Fruit fly (Drosophila melanogaster): ENCODE results near the gene MAPk-Ak2.

The MAPk-Ak2 gene

DNA sequence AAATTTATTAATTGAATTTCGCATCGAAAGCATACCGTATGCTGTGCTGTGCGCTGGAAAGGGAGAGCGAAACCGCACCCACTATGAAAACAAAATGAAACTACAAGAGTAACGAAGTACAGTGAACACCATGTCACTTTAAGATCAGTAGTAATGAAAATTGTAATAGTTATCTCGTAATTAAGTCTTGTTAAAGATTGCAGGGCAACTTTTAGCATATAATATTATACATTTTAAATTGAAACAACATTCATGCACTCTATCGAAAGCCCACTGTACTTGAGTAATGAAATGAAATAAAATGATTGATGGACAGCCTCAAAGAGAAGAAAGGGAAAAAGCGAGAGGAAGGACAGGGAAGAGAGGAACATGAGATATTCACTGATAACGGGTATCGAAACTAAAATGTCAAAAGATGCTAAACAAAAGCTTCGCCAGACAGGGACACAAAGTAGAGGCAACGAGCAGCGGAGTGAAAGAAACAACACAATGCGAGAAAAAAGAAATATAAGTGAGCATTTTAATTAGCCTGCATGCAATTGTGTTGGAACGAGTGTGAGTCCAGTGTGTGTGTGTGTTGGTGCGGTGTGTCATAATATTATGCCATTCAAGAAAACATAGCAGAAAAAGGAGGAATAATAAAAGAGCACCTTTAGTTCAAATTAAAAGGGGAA lies 28.6 kb downstream of the MAPk-Ak2 start:
- peak; percentile 83 for TF ChIP-seq CG10669 (GFP tag; optimal IDR thresholded peaks at IDR 0.05)
- TF ChIP-seq net (GFP tag; optimal IDR thresholded peaks at IDR 0.05), result peak; percentile 90
- peak; percentile 81 for TF ChIP-seq fd59A (GFP tag; optimal IDR thresholded peaks at IDR 0.05)
- peak; percentile 83 for TF ChIP-seq CG6276 (GFP tag; optimal IDR thresholded peaks at IDR 0.05)
- peak; percentile 94 for TF ChIP-seq OdsH (GFP tag; optimal IDR thresholded peaks at IDR 0.05)
- TF ChIP-seq Lpt (GFP tag; optimal IDR thresholded peaks at IDR 0.05), result peak; percentile 78
- peak; percentile 95 for TF ChIP-seq pdm3 (GFP tag; optimal IDR thresholded peaks at IDR 0.05)
- TF ChIP-seq CG11294 (GFP tag; IDR thresholded peaks at IDR 0.05), result peak; percentile 86
- TF ChIP-seq Hr4 (GFP tag; optimal IDR thresholded peaks at IDR 0.05), result peak; percentile 92
- TF ChIP-seq topi (GFP tag; optimal IDR thresholded peaks at IDR 0.05), result peak; percentile 89
- TF ChIP-seq esn (GFP tag; optimal IDR thresholded peaks at IDR 0.05), result peak; percentile 95
- peak; percentile 81 for TF ChIP-seq Ets96B (tag; optimal IDR thresholded peaks at IDR 0.05)
- peak; percentile 88 for TF ChIP-seq dsx (GFP tag; optimal IDR thresholded peaks at IDR 0.05; ENCODE audit: poor library complexity, severe bottlenecking)
- TF ChIP-seq CG16779 (tag; optimal IDR thresholded peaks at IDR 0.05), result peak; percentile 71
- TF ChIP-seq Met (GFP tag; optimal IDR thresholded peaks at IDR 0.05), result peak; percentile 95
- TF ChIP-seq CG10631 (GFP tag; optimal IDR thresholded peaks at IDR 0.05), result peak; percentile 91
- TF ChIP-seq CG9139 (GFP tag; optimal IDR thresholded peaks at IDR 0.05), result peak; percentile 51
- peak; percentile 88 for TF ChIP-seq CG8119 (GFP tag; IDR thresholded peaks at IDR 0.05)
- peak; percentile 92 for TF ChIP-seq Sox102F (GFP tag; optimal IDR thresholded peaks at IDR 0.05)
- peak; percentile 91 for TF ChIP-seq Sox15 (GFP tag; optimal IDR thresholded peaks at IDR 0.05)
- peak; percentile 49 for TF ChIP-seq vri (GFP tag; optimal IDR thresholded peaks at IDR 0.05)
- TF ChIP-seq acj6 (GFP tag; optimal IDR thresholded peaks at IDR 0.05), result peak; percentile 94
- TF ChIP-seq fd85E (GFP tag; optimal IDR thresholded peaks at IDR 0.05), result peak; percentile 49
- TF ChIP-seq CG6808 (GFP tag; optimal IDR thresholded peaks at IDR 0.05), result peak; percentile 73
- peak; percentile 93 for TF ChIP-seq Eip75B (GFP tag; optimal IDR thresholded peaks at IDR 0.05)
- TF ChIP-seq CG15336 (GFP tag; IDR thresholded peaks at IDR 0.05), result peak; percentile 89
- peak; percentile 94 for TF ChIP-seq CG6792 (GFP tag; optimal IDR thresholded peaks at IDR 0.05)
- peak; percentile 85 for TF ChIP-seq CG3032 (tag; optimal IDR thresholded peaks at IDR 0.05)
- peak; percentile 95 for TF ChIP-seq CG6163 (GFP tag; IDR thresholded peaks at IDR 0.05)
- TF ChIP-seq Hr38 (GFP tag; optimal IDR thresholded peaks at IDR 0.05), result no peak
- peak; percentile 92 for TF ChIP-seq Smox (GFP tag; optimal IDR thresholded peaks at IDR 0.05)
- peak; percentile 71 for TF ChIP-seq CG4318 (GFP tag; optimal IDR thresholded peaks at IDR 0.05)
- peak; percentile 90 for TF ChIP-seq CG8632 (GFP tag; optimal IDR thresholded peaks at IDR 0.05)
- peak; percentile 89 for TF ChIP-seq Gug (GFP tag; IDR thresholded peaks at IDR 0.05)
- TF ChIP-seq CG7368 (GFP tag; optimal IDR thresholded peaks at IDR 0.05), result peak; percentile 81
- TF ChIP-seq ss (GFP tag; optimal IDR thresholded peaks at IDR 0.05), result peak; percentile 76 to 93
- TF ChIP-seq CG3919 (GFP tag; optimal IDR thresholded peaks at IDR 0.05), result peak; percentile 84
- TF ChIP-seq CG8319 (GFP tag; optimal IDR thresholded peaks at IDR 0.05), result peak; percentile 65
- peak; percentile 73 for TF ChIP-seq CG11762 (GFP tag; optimal IDR thresholded peaks at IDR 0.05; ENCODE audit: insufficient read depth)
- peak; percentile 80 to 82 for TF ChIP-seq salr (GFP tag; optimal IDR thresholded peaks at IDR 0.05)
- peak; percentile 95 for TF ChIP-seq CG34406 (GFP tag; optimal IDR thresholded peaks at IDR 0.05)
- TF ChIP-seq CG6854 (GFP tag; optimal IDR thresholded peaks at IDR 0.05), result no peak
- peak; percentile 67 for TF ChIP-seq dac (GFP tag; optimal IDR thresholded peaks at IDR 0.05)
- TF ChIP-seq Ets21C (GFP tag; optimal IDR thresholded peaks at IDR 0.05), result peak; percentile 88
- TF ChIP-seq lz (GFP tag; optimal IDR thresholded peaks at IDR 0.05), result peak; percentile 94
- TF ChIP-seq spab (GFP tag; optimal IDR thresholded peaks at IDR 0.05), result peak; percentile 71
- peak; percentile 93 for TF ChIP-seq Hr39 (GFP tag; optimal IDR thresholded peaks at IDR 0.05)
- TF ChIP-seq Eip93F (GFP tag; optimal IDR thresholded peaks at IDR 0.05), result peak; percentile 74
- TF ChIP-seq CG1621 (tag; optimal IDR thresholded peaks at IDR 0.05), result peak; percentile 87
- peak; percentile 90 for TF ChIP-seq CG32006 (GFP tag; optimal IDR thresholded peaks at IDR 0.05)

All from whole organism, prepupa.